Worm (Caenorhabditis elegans) whole organism, early embryonic: ENCODE measurements around the gene dsl-1.

Experiments used
- hmg-4 ChIP-seq: fragments of 200-800 bp; sonication (Bioruptor generic); optimal IDR thresholded peaks from 2 replicates; lab custom pipeline; 2018; ENCODE audit warnings: mild to moderate bottlenecking, missing genetic modification characterization, missing compliant biosample characterization
- pes-1 ChIP-seq: fragments of 200-800 bp; sonication (Bioruptor generic); IDR thresholded peaks from 2 replicates; pipeline ENCODE4 v1.3.6; 2022; ENCODE audit warnings: missing genetic modification reagents, missing genetic modification characterization, missing compliant biosample characterization

DNA sequence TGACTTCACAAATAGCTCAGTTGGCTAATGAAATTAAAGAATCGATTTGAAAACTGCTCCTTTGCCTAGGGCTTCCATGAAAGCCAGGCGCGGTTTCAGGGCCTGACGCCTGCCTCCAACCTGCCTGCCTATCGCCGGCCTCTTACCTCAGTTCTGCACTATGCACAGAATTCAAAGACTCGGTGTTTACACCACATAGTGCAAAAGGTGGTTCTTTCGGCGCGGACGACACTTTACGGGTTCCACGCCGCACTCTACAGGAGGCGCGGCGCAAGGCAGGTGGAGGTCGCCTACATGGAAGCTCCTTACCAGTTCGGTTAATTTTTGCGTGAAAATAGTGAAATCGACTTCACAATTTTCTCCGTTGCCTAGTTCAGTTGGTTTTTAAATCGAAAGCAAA, 1.9 kb upstream of the dsl-1 start:
- TF ChIP-seq hmg-4 (GFP tag; lab: Kevin White, UChicago) (no peak), pes-1 (GFP tag; lab: Robert Waterston, UW) (no peak)
